Worm (Caenorhabditis elegans) whole organism, L4 larva: ENCODE measurements around the gene gst-28.

Source experiments
- F26F4.8 ChIP-seq: fragments of 200-800 bp; sonication (Bioruptor generic); conservative IDR thresholded peaks from 2 replicates; pipeline ENCODE4 v1.3.6; 2022; ENCODE audit warnings: missing genetic modification characterization, missing compliant biosample characterization
- F44E2.7 ChIP-seq: fragments of 200-800 bp; sonication (Bioruptor generic); IDR thresholded peaks from 2 replicates; pipeline ENCODE4 v2.1.2; 2022; ENCODE audit warnings: missing genetic modification characterization, missing compliant biosample characterization
- R02D3.7 ChIP-seq: fragments of 150-350 bp; sonication (generic microtip); optimal IDR thresholded peaks from 3 replicates; lab custom pipeline; 2014; ENCODE audit warnings: missing biosample characterization, missing genetic modification characterization
- T20F7.1 ChIP-seq: fragments of 200-800 bp; sonication (Bioruptor generic); optimal IDR thresholded peaks from 2 replicates; lab custom pipeline; 2018; ENCODE audit warnings: mild to moderate bottlenecking, missing genetic modification characterization, missing compliant biosample characterization
- T26A8.4 ChIP-seq: fragments of 200-800 bp; sonication (Bioruptor generic); IDR thresholded peaks from 2 replicates; pipeline ENCODE4 v1.3.6; 2022; ENCODE audit warnings: missing genetic modification characterization, missing compliant biosample characterization
- Y5F2A.4 ChIP-seq: fragments of 200-800 bp; sonication (Bioruptor generic); optimal IDR thresholded peaks from 2 replicates; lab custom pipeline; 2018; ENCODE audit warnings: mild to moderate bottlenecking, missing genetic modification characterization, missing compliant biosample characterization
- ZK337.2 ChIP-seq: fragments of 200-800 bp; sonication (Bioruptor generic); IDR thresholded peaks from 2 replicates; pipeline ENCODE4 v1.3.6; 2022; ENCODE audit warnings: missing genetic modification reagents, missing genetic modification characterization, missing compliant biosample characterization
- aly-2 ChIP-seq: sonication (generic microtip); optimal IDR thresholded peaks from 2 replicates; lab custom pipeline; 2018; ENCODE audit warnings: missing biosample characterization, missing genetic modification characterization
- ceh-32 ChIP-seq: sonication (generic microtip); optimal IDR thresholded peaks from 2 replicates; lab custom pipeline; 2016; ENCODE audit warnings: mild to moderate bottlenecking, missing genetic modification characterization, missing compliant biosample characterization; ENCODE audit not compliant: poor library complexity
- ceh-44 ChIP-seq: fragments of 200-800 bp; sonication (Bioruptor generic); IDR thresholded peaks from 2 replicates; pipeline ENCODE4 v1.3.6; 2022; ENCODE audit warnings: missing genetic modification reagents, missing genetic modification characterization, missing compliant biosample characterization
- ceh-82 ChIP-seq: sonication (generic microtip); optimal IDR thresholded peaks from 2 replicates; lab custom pipeline; 2017; ENCODE audit warnings: missing biosample characterization, missing genetic modification characterization
- daf-16 ChIP-seq, 3 experiments: sonication (generic microtip); optimal IDR thresholded peaks; 2 replicates each; lab custom pipeline; 2016 to 2017; ENCODE audit warnings: missing genetic modification characterization in 3 of 3, missing genetic modification reagents in 3 of 3, mild to moderate bottlenecking in 2 of 3, missing compliant biosample characterization in 2 of 3, missing biosample characterization in 1 of 3, moderate library complexity in 1 of 3
- dmd-8 ChIP-seq: fragments of 200-800 bp; sonication (Bioruptor generic); IDR thresholded peaks from 2 replicates; pipeline ENCODE4 v1.3.6; 2022; ENCODE audit warnings: missing genetic modification characterization, missing compliant biosample characterization
- dmd-9 ChIP-seq: fragments of 200-800 bp; sonication (Bioruptor generic); IDR thresholded peaks from 2 replicates; pipeline ENCODE4 v1.3.6; 2022; ENCODE audit warnings: missing genetic modification reagents, missing genetic modification characterization, missing compliant biosample characterization
- dpl-1 ChIP-seq: fragments of 150-350 bp; optimal IDR thresholded peaks from 2 replicates; lab custom pipeline; 2014; ENCODE audit warnings: missing biosample characterization, missing genetic modification reagents, missing genetic modification characterization
- duxl-1 ChIP-seq: sonication (generic microtip); optimal IDR thresholded peaks from 2 replicates; lab custom pipeline; 2016; ENCODE audit warnings: mild to moderate bottlenecking, missing genetic modification characterization, moderate library complexity, missing compliant biosample characterization; ENCODE audit not compliant: poor library complexity
- egl-43 ChIP-seq: fragments of 200-800 bp; sonication (Bioruptor generic); IDR thresholded peaks from 2 replicates; pipeline ENCODE4 v1.3.6; 2022; ENCODE audit warnings: missing genetic modification reagents, missing genetic modification characterization, missing compliant biosample characterization
- fos-1 ChIP-seq: fragments of 150-350 bp; optimal IDR thresholded peaks from 2 replicates; lab custom pipeline; 2014; ENCODE audit warnings: missing biosample characterization, missing genetic modification characterization
- hlh-30 ChIP-seq: sonication (generic microtip); optimal IDR thresholded peaks from 2 replicates; lab custom pipeline; 2017; ENCODE audit warnings: antibody characterized with exemption, mild to moderate bottlenecking, missing genetic modification characterization, missing compliant biosample characterization; ENCODE audit not compliant: insufficient read depth
- lin-15B ChIP-seq: fragments of 150-350 bp; sonication (generic microtip); optimal IDR thresholded peaks from 3 replicates; lab custom pipeline; 2014; ENCODE audit warnings: missing biosample characterization, missing genetic modification characterization
- mxl-2 ChIP-seq: fragments of 200-800 bp; sonication (Bioruptor generic); conservative IDR thresholded peaks from 2 replicates; pipeline ENCODE4 v1.3.6; 2022; ENCODE audit warnings: missing genetic modification reagents, missing genetic modification characterization, missing compliant biosample characterization
- mxl-3 ChIP-seq: fragments of 200-800 bp; sonication (Bioruptor generic); optimal IDR thresholded peaks from 2 replicates; lab custom pipeline; 2018; ENCODE audit warnings: mild to moderate bottlenecking, missing genetic modification characterization, missing compliant biosample characterization
- nhr-10 ChIP-seq: fragments of 150-350 bp; optimal IDR thresholded peaks from 2 replicates; lab custom pipeline; 2014; ENCODE audit warnings: missing biosample characterization, missing genetic modification characterization
- nhr-25 ChIP-seq: sonication (generic microtip); optimal IDR thresholded peaks from 2 replicates; lab custom pipeline; 2017; ENCODE audit warnings: missing genetic modification characterization, mild to moderate bottlenecking, missing compliant biosample characterization, antibody characterized with exemption, moderate library complexity, borderline replicate concordance; ENCODE audit not compliant: insufficient read depth
- nhr-77 ChIP-seq: fragments of 150-350 bp; optimal IDR thresholded peaks from 2 replicates; lab custom pipeline; 2014; ENCODE audit warnings: missing biosample characterization, missing genetic modification characterization
- pha-4 ChIP-seq, 2 experiments: fragments of 150-350 bp in 1 of 2; fragments of 200-800 bp in 1 of 2; sonication (Bioruptor generic) in 1 of 2; IDR thresholded peaks in 1 of 2; optimal IDR thresholded peaks in 1 of 2; 2 replicates each; pipeline versions ENCODE4 v1.3.6 to Lab custom; 2014 to 2022; ENCODE audit warnings: missing genetic modification characterization in 2 of 2, missing genetic modification reagents in 2 of 2, missing biosample characterization in 1 of 2, missing compliant biosample characterization in 1 of 2
- spr-3 ChIP-seq: fragments of 200-800 bp; sonication (Bioruptor generic); optimal IDR thresholded peaks from 2 replicates; lab custom pipeline; 2018; ENCODE audit warnings: mild to moderate bottlenecking, missing genetic modification characterization, missing compliant biosample characterization
- unc-39 ChIP-seq: sonication (generic microtip); optimal IDR thresholded peaks from 2 replicates; lab custom pipeline; 2017; ENCODE audit warnings: missing biosample characterization, missing genetic modification characterization
- unc-62 ChIP-seq, 3 experiments: fragments of 150-350 bp in 1 of 3; sonication (generic microtip); optimal IDR thresholded peaks in 2 of 3; peaks in 1 of 3; 1 replicate in 1 of 3; 2 replicates in 2 of 3; lab custom pipeline; 2014 to 2017; ENCODE audit warnings: missing biosample characterization in 3 of 3, missing genetic modification characterization in 3 of 3, missing genetic modification reagents in 3 of 3, missing genotype in 1 of 3
- zag-1 ChIP-seq: fragments of 150-350 bp; optimal IDR thresholded peaks from 2 replicates; lab custom pipeline; 2014; ENCODE audit warnings: missing biosample characterization, missing genetic modification characterization
- zfp-2 ChIP-seq: sonication (generic microtip); optimal IDR thresholded peaks from 2 replicates; lab custom pipeline; 2016; ENCODE audit warnings: mild to moderate bottlenecking, missing genetic modification characterization, missing compliant biosample characterization
- zip-2 ChIP-seq: fragments of 150-350 bp; optimal IDR thresholded peaks from 2 replicates; lab custom pipeline; 2014; ENCODE audit warnings: missing biosample characterization, missing genetic modification characterization
- ztf-11 ChIP-seq: fragments of 150-350 bp; optimal IDR thresholded peaks from 2 replicates; lab custom pipeline; 2014; ENCODE audit warnings: missing biosample characterization, missing genetic modification characterization
- ztf-7 ChIP-seq: fragments of 150-350 bp; optimal IDR thresholded peaks from 2 replicates; lab custom pipeline; 2014; ENCODE audit warnings: missing biosample characterization, missing genetic modification characterization

The gst-28 gene

ce11 chrII:15119537-15120360 lies 47.6 kb downstream of the gst-28 start, which contains the start of gene arp-1 (continued):
- no peak for TF ChIP-seq F26F4.8 (GFP tag; lab: Robert Waterston, UW)
- no peak for TF ChIP-seq mxl-3 (GFP tag; lab: Kevin White, UChicago)
- no peak for TF ChIP-seq mxl-2
- no peak for TF ChIP-seq ceh-32 (tag; lab: Kevin White, UChicago)
- no peak for TF ChIP-seq hlh-30 (tag; lab: Kevin White, UChicago)
- no peak for TF ChIP-seq zfp-2
- TF ChIP-seq dpl-1 (GFP tag; lab: Kevin White, UChicago) = peak; percentile 57
- TF ChIP-seq nhr-25 (tag; lab: Kevin White, UChicago) = peak; percentile 27
- no peak for TF ChIP-seq Y5F2A.4 (GFP tag; lab: Kevin White, UChicago)
- TF ChIP-seq dmd-9 (GFP tag; lab: Robert Waterston, UW) = no peak
- TF ChIP-seq daf-16 (GFP tag; optimal IDR thresholded peaks at IDR 0.05; lab: Kevin White, UChicago) = no peak
- peak; percentile 9 for TF ChIP-seq daf-16 (tag; optimal IDR thresholded peaks at IDR 0.05; lab: Kevin White, UChicago)
- no peak for TF ChIP-seq ztf-7
- TF ChIP-seq T20F7.1 (GFP tag; lab: Kevin White, UChicago) = peak; percentile 89
- TF ChIP-seq unc-62 (GFP tag; optimal IDR thresholded peaks at IDR 0.05 in 1 of 2; lab: Kevin White, UChicago) = no peak
- TF ChIP-seq unc-62 (tag; optimal IDR thresholded peaks at IDR 0.05; lab: Kevin White, UChicago) = no peak
- TF ChIP-seq nhr-10 = no peak
- TF ChIP-seq spr-3 (GFP tag; lab: Kevin White, UChicago) = peak; percentile 92
- no peak for TF ChIP-seq egl-43
- no peak for TF ChIP-seq duxl-1 (tag; lab: Kevin White, UChicago)
- 0 out of 2 replicates have a peak, but pooled peaks have one; percentile 10 for TF ChIP-seq T26A8.4 (GFP tag; lab: Robert Waterston, UW)
- TF ChIP-seq ztf-11 (tag; lab: Kevin White, UChicago) = no peak
- no peak for TF ChIP-seq lin-15B (tag; lab: Kevin White, UChicago)
- no peak for TF ChIP-seq ceh-82
- no peak for TF ChIP-seq ceh-44 (GFP tag; lab: Robert Waterston, UW)
- TF ChIP-seq pha-4 (GFP tag; IDR thresholded peaks at IDR 0.05; lab: Robert Waterston, UW) = no peak
- peak; percentile 65 for TF ChIP-seq pha-4 (tag; optimal IDR thresholded peaks at IDR 0.05; lab: Kevin White, UChicago)
- peak; percentile 24 for TF ChIP-seq nhr-77
- no peak for TF ChIP-seq unc-39 (tag; lab: Kevin White, UChicago)
- no peak for TF ChIP-seq aly-2 (tag; lab: Kevin White, UChicago)
- no peak for TF ChIP-seq zip-2 (tag; lab: Kevin White, UChicago)
- no peak for TF ChIP-seq F44E2.7 (GFP tag; lab: Robert Waterston, UW)
- TF ChIP-seq zag-1 (tag; lab: Kevin White, UChicago) = no peak
- no peak for TF ChIP-seq fos-1 (tag; lab: Kevin White, UChicago)
- TF ChIP-seq ZK337.2 (GFP tag; lab: Robert Waterston, UW) = no peak
- TF ChIP-seq R02D3.7 = no peak
- no peak for TF ChIP-seq dmd-8
